Worm (Caenorhabditis elegans): ENCODE measurements around the gene sri-9.

ce11 chrV:17005189-17005588 lies 3.9 kb downstream of the sri-9 start, which contains the start of gene srh-131:
- no peak for TF ChIP-seq unc-130 (GFP tag; optimal IDR thresholded peaks at IDR 0.05)
- no peak for TF ChIP-seq egrh-3 (GFP tag; IDR thresholded peaks at IDR 0.05)
- TF ChIP-seq Y95B8A.8 (GFP tag; IDR thresholded peaks at IDR 0.05): no peak
- no peak for TF ChIP-seq lin-54 (GFP tag; optimal IDR thresholded peaks at IDR 0.05)
- TF ChIP-seq snpc-1.1 (tag; optimal IDR thresholded peaks at IDR 0.05; ENCODE audit: insufficient read depth): no peak
- TF ChIP-seq ztf-28 (GFP tag; IDR thresholded peaks at IDR 0.05): no peak
- no peak for TF ChIP-seq unc-62 (GFP tag; optimal IDR thresholded peaks at IDR 0.05)
- TF ChIP-seq rpc-1 (optimal IDR thresholded peaks at IDR 0.05): no peak
- TF ChIP-seq rpc-1 (tag; optimal IDR thresholded peaks at IDR 0.05): no peak
- no peak for TF ChIP-seq nhr-27 (tag; optimal IDR thresholded peaks at IDR 0.05)
- no peak for TF ChIP-seq pha-4 (tag; optimal IDR thresholded peaks at IDR 0.05)
- TF ChIP-seq hmg-20 (GFP tag; IDR thresholded peaks at IDR 0.05): no peak
- no peak for TF ChIP-seq tbx-9 (tag; optimal IDR thresholded peaks at IDR 0.05; ENCODE audit: borderline replicate concordance)
- TF ChIP-seq Y56A3A.18 (GFP tag; IDR thresholded peaks at IDR 0.05): no peak
- no peak for TF ChIP-seq F10E7.11 (tag; optimal IDR thresholded peaks at IDR 0.05)
